Fruit fly (Drosophila melanogaster) whole organism, embryonic: Measurements from ENCODE around the gene Rfx.

Source experiments
- CG14667 ChIP-seq: fragments of 200-800 bp; sonication (Bioruptor generic); IDR thresholded peaks from 2 replicates; pipeline ENCODE4 v1.3.6; 2022; ENCODE audit warnings: missing biosample characterization, missing genetic modification characterization
- CG1832 ChIP-seq: fragments of 200-800 bp; sonication (Bioruptor generic); optimal IDR thresholded peaks from 2 replicates; lab custom pipeline; 2017; ENCODE audit warnings: missing biosample characterization, mild to moderate bottlenecking, missing genetic modification characterization, inconsistent platforms
- CG18764 ChIP-seq: fragments of 200-800 bp; sonication (Bioruptor generic); optimal IDR thresholded peaks from 3 replicates; lab custom pipeline; 2016; ENCODE audit warnings: missing biosample characterization, missing genetic modification characterization
- CG3281 ChIP-seq: fragments of 200-800 bp; sonication (Bioruptor generic); optimal IDR thresholded peaks from 3 replicates; lab custom pipeline; 2017; ENCODE audit warnings: missing biosample characterization, mild to moderate bottlenecking, missing genetic modification characterization
- CG7839 ChIP-seq: fragments of 200-800 bp; sonication (Bioruptor generic); optimal IDR thresholded peaks from 3 replicates; lab custom pipeline; 2018; ENCODE audit warnings: missing biosample characterization, mild to moderate bottlenecking, missing genetic modification characterization, moderate library complexity
- Fer3 ChIP-seq: fragments of 200-800 bp; sonication (Bioruptor generic); optimal IDR thresholded peaks from 2 replicates; lab custom pipeline; 2018; ENCODE audit warnings: missing biosample characterization, mild to moderate bottlenecking, missing genetic modification characterization, moderate library complexity
- disco-r ChIP-seq: fragments of 200-800 bp; sonication (Bioruptor generic); optimal IDR thresholded peaks from 2 replicates; lab custom pipeline; 2016; ENCODE audit warnings: missing biosample characterization, missing genetic modification characterization
- dysf ChIP-seq: fragments of 200-800 bp; sonication (Bioruptor generic); IDR thresholded peaks from 3 replicates; pipeline ENCODE4 v1.3.6; 2022; ENCODE audit warnings: missing biosample characterization, missing genetic modification characterization
- fd96Cb ChIP-seq: fragments of 200-800 bp; sonication (Bioruptor generic); optimal IDR thresholded peaks from 2 replicates; lab custom pipeline; 2018; ENCODE audit warnings: missing biosample characterization, mild to moderate bottlenecking, missing genetic modification characterization, moderate library complexity
- jumu ChIP-seq: fragments of 200-800 bp; sonication (Bioruptor generic); optimal IDR thresholded peaks from 3 replicates; lab custom pipeline; 2016; ENCODE audit warnings: missing biosample characterization, missing genetic modification characterization
- pan ChIP-seq, 4 experiments: fragments of >200 bp in 3 of 4; fragments of 200-800 bp in 1 of 4; sonication (Bioruptor generic) in 1 of 4; optimal IDR thresholded peaks in 3 of 4; IDR thresholded peaks in 1 of 4; 2 replicates each; pipeline versions ENCODE4 v1.3.6 to Lab custom; 2017 to 2022; ENCODE audit warnings: missing biosample characterization in 2 of 4, missing genetic modification characterization in 2 of 4, mixed read lengths in 1 of 4
- pros ChIP-seq: fragments of 200-800 bp; sonication (Bioruptor generic); optimal IDR thresholded peaks from 3 replicates; lab custom pipeline; 2019; ENCODE audit warnings: missing biosample characterization, mild to moderate bottlenecking, missing genetic modification characterization, moderate library complexity
- zfh2 ChIP-seq: fragments of 200-800 bp; sonication (Bioruptor generic); optimal IDR thresholded peaks from 2 replicates; lab custom pipeline; 2016; ENCODE audit warnings: missing biosample characterization, missing genetic modification characterization

DNA sequence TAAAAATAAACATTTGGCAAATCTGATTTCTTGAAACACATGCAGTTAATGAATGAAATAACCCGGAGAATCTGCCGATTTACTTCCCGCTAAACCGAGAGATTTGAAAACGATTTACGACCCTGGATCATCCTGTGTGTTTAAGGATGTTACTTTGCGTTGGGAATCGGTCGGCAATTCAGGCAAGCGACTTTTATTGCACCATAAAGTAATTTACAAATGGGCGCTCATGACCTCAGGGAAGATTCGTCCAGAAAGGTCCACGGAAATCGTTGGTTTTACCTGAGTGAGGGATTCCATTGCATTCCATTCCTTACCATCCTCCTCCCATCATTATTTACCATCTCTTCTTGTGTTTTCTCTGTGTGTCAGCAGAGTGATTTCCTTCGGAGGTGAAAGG is 25.0 kb downstream of the Rfx start:
- TF ChIP-seq zfh2 (no peak), jumu (no peak), CG14667 (GFP tag; lab: Robert Waterston, UW) (no peak), Fer3 (tag; lab: Kevin White, UChicago) (no peak), pan (optimal IDR thresholded peaks at IDR 0.05; lab: Kevin White, UChicago) (no peak), pan (GFP tag; optimal IDR thresholded peaks at IDR 0.05 in 1 of 2, IDR thresholded peaks at IDR 0.05 in 1 of 2) (no peak), pros (no peak), CG18764 (GFP tag; lab: Kevin White, UChicago) (no peak), fd96Cb (no peak), CG7839 (tag; lab: Kevin White, UChicago) (no peak), CG1832 (GFP tag; lab: Kevin White, UChicago) (no peak), CG3281 (GFP tag; lab: Kevin White, UChicago) (no peak), disco-r (GFP tag; lab: Kevin White, UChicago) (no peak), dysf (GFP tag; lab: Robert Waterston, UW) (no peak)
